Worm (Caenorhabditis elegans): Measurements from ENCODE around the gene Y54G9A.7.

Y54G9A.7 gene

ce11 chrII:13694712-13695111 is 30.9 kb downstream of the Y54G9A.7 start, which contains the start of gene rpoa-1:
TSS of gene rpoa-1 (minus strand) at chrII:13694795.
- TF ChIP-seq nhr-237 (tag; optimal IDR thresholded peaks at IDR 0.05) (no peak), aly-2 (tag; optimal IDR thresholded peaks at IDR 0.05) (no peak), pha-4 (tag; optimal IDR thresholded peaks at IDR 0.05) (peak; percentile 28), ZK546.5 (tag; optimal IDR thresholded peaks at IDR 0.05) (no peak), lin-15B (tag; optimal IDR thresholded peaks at IDR 0.05) (peak; percentile 2), ama-1 (optimal IDR thresholded peaks at IDR 0.05) (no peak), nfya-1 (tag; optimal IDR thresholded peaks at IDR 0.05; ENCODE audit: insufficient read depth) (no peak), fkh-2 (tag; optimal IDR thresholded peaks at IDR 0.05) (no peak)

ce11 chrII:13685581-13685980 is 40.0 kb downstream of the Y54G9A.7 start:
- no peak for TF ChIP-seq snpc-4 (tag; optimal IDR thresholded peaks at IDR 0.05)
- TF ChIP-seq nhr-12 (tag; optimal IDR thresholded peaks at IDR 0.05): no peak
- no peak for TF ChIP-seq daf-12 (tag; optimal IDR thresholded peaks at IDR 0.05)
- no peak for TF ChIP-seq zag-1 (tag; optimal IDR thresholded peaks at IDR 0.05)
- TF ChIP-seq nhr-11 (tag; optimal IDR thresholded peaks at IDR 0.05): no peak
- no peak for TF ChIP-seq skn-1 (tag; optimal IDR thresholded peaks at IDR 0.05)
- TF ChIP-seq hmg-11 (tag; optimal IDR thresholded peaks at IDR 0.05): no peak
- no peak for TF ChIP-seq ceh-16 (tag; optimal IDR thresholded peaks at IDR 0.05)
- no peak for TF ChIP-seq jun-1 (tag; optimal IDR thresholded peaks at IDR 0.05)
- no peak for TF ChIP-seq R02D3.7 (tag; optimal IDR thresholded peaks at IDR 0.05)
- TF ChIP-seq nhr-76 (tag; optimal IDR thresholded peaks at IDR 0.05): no peak
- no peak for TF ChIP-seq fos-1 (tag; optimal IDR thresholded peaks at IDR 0.05)

DNA sequence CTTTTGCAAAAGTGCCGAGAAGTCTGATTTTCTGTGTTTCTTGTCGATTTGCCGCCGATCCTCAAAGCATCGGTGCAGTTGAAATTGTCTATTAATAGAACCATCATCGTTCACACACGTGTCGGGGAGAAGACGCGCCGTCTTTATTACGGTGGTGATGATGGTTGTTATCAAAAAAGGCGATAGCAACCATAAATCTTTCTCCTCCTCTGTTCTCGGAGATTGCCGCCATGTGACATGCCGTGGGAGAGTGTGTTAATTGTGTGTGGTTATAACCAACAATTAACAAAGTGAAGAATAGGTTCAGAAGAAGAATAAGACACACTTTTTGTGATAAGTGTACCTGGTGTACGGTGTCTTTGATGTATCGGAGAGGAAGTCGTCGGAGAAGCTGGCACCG is 44.5 kb downstream of the Y54G9A.7 start:
- TF ChIP-seq nhr-67 (tag; optimal IDR thresholded peaks at IDR 0.05) (no peak), fos-1 (tag; optimal IDR thresholded peaks at IDR 0.05) (no peak), ceh-16 (tag; optimal IDR thresholded peaks at IDR 0.05) (no peak), nhr-237 (tag; optimal IDR thresholded peaks at IDR 0.05) (no peak), mdl-1 (tag; optimal IDR thresholded peaks at IDR 0.05) (peak; percentile 63), mml-1 (tag; optimal IDR thresholded peaks at IDR 0.05) (no peak), elt-3 (tag; optimal IDR thresholded peaks at IDR 0.05) (no peak), nhr-25 (tag; optimal IDR thresholded peaks at IDR 0.05) (peak; percentile 86), nhr-43 (tag; optimal IDR thresholded peaks at IDR 0.05; ENCODE audit: poor library complexity, severe bottlenecking) (peak; percentile 94), nhr-23 (tag; optimal IDR thresholded peaks at IDR 0.05) (peak; percentile 80), nhr-28 (tag; optimal IDR thresholded peaks at IDR 0.05) (no peak), ceh-9 (tag; optimal IDR thresholded peaks at IDR 0.05) (no peak), jun-1 (tag; optimal IDR thresholded peaks at IDR 0.05) (peak; percentile 3), hmg-11 (tag; optimal IDR thresholded peaks at IDR 0.05) (no peak), elt-2 (tag; optimal IDR thresholded peaks at IDR 0.05) (peak; percentile 2)

- TF ChIP-seq daf-12 (tag; optimal IDR thresholded peaks at IDR 0.05) (no peak), nhr-77 (tag; optimal IDR thresholded peaks at IDR 0.05) (no peak), elt-3 (tag; optimal IDR thresholded peaks at IDR 0.05) (peak in 2 of 3 experiments; percentile 14 to 39), nhr-25 (tag; optimal IDR thresholded peaks at IDR 0.05) (peak; percentile 55), nhr-23 (tag; optimal IDR thresholded peaks at IDR 0.05) (peak; percentile 79), fkh-10 (GFP tag; optimal IDR thresholded peaks at IDR 0.05) (no peak), egl-27 (tag; optimal IDR thresholded peaks at IDR 0.05) (no peak), ceh-28 (tag; optimal IDR thresholded peaks at IDR 0.05) (no peak), elt-1 (tag; optimal IDR thresholded peaks at IDR 0.05) (no peak), fos-1 (tag; optimal IDR thresholded peaks at IDR 0.05) (no peak), mdl-1 (tag; optimal IDR thresholded peaks at IDR 0.05) (no peak), hmg-11 (tag; optimal IDR thresholded peaks at IDR 0.05) (no peak), nhr-43 (tag; optimal IDR thresholded peaks at IDR 0.05; ENCODE audit: poor library complexity, severe bottlenecking) (peak; percentile 84), elt-2 (tag; optimal IDR thresholded peaks at IDR 0.05) (no peak), unc-39 (tag; optimal IDR thresholded peaks at IDR 0.05) (no peak), ZK546.5 (tag; optimal IDR thresholded peaks at IDR 0.05) (no peak), pha-4 (tag; optimal IDR thresholded peaks at IDR 0.05) (no peak), lsy-12 (tag; optimal IDR thresholded peaks at IDR 0.05) (no peak), pqm-1 (tag; optimal IDR thresholded peaks at IDR 0.05) (no peak), nfya-1 (tag; optimal IDR thresholded peaks at IDR 0.05; ENCODE audit: insufficient read depth) (no peak)
Observed at ce11 chrII:13679775-13680320, 45.8 kb downstream of the Y54G9A.7 start.
